Fruit fly (Drosophila melanogaster) whole organism, wandering third instar larva: Measurements from ENCODE around the gene CG5122.

Source experiments
- br ChIP-seq: fragments of 200-800 bp; sonication (Bioruptor generic); optimal IDR thresholded peaks from 2 replicates; lab custom pipeline; 2016; ENCODE audit warnings: missing biosample characterization, missing genetic modification characterization
- fru ChIP-seq: fragments of 200-800 bp; sonication (Bioruptor generic); optimal IDR thresholded peaks from 3 replicates; lab custom pipeline; 2016; ENCODE audit warnings: missing biosample characterization, mild to moderate bottlenecking, missing genetic modification characterization
- usp ChIP-seq: fragments of >200 bp; optimal IDR thresholded peaks from 2 replicates; lab custom pipeline; 2017; ENCODE audit warnings: missing biosample characterization, missing genetic modification characterization

DNA sequence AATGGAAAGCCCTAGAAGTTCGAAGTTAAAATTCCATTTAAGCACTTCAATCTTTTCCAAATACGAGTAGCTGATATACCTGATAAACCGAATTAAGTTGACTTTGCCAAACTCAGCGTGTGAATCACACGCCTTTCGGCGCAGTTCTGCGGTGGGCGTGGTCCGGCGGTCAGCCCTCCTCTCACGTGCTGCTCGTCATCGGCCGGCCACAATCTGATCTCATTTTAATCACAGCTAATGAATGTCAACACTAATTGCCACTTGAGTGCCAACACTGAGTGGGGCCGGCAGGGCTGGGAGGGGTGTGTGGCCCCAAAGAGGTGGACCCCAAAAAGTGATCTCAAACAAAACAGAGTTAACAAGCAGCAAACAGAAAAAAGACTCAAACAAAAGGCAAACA, 5.5 kb downstream of the CG5122 start:
- TF ChIP-seq usp (GFP tag; lab: Kevin White, UChicago) (no peak), fru (GFP tag; lab: Kevin White, UChicago) (no peak), br (GFP tag; lab: Kevin White, UChicago) (no peak)
